Worm (Caenorhabditis elegans) whole organism, L4 larva: ENCODE results near the gene C53B4.3.
"Not testable (repeated sequence)": the region's sequence is repeated elsewhere in the genome, so short reads cannot be mapped to it uniquely, and the experiment has no call there.

ENCODE experiments used
- D1046.2 ChIP-seq: fragments of 200-800 bp; sonication (Bioruptor generic); IDR thresholded peaks from 2 replicates; pipeline ENCODE4 v1.3.6; 2022; ENCODE audit warnings: missing genetic modification characterization, missing compliant biosample characterization
- F26F4.8 ChIP-seq: fragments of 200-800 bp; sonication (Bioruptor generic); conservative IDR thresholded peaks from 2 replicates; pipeline ENCODE4 v1.3.6; 2022; ENCODE audit warnings: missing genetic modification characterization, missing compliant biosample characterization
- F37D6.2 ChIP-seq: sonication (generic microtip); optimal IDR thresholded peaks from 2 replicates; lab custom pipeline; 2016; ENCODE audit warnings: mild to moderate bottlenecking, missing genetic modification characterization, missing compliant biosample characterization
- Y105C5A.15 ChIP-seq: fragments of 200-800 bp; sonication (Bioruptor generic); IDR thresholded peaks from 2 replicates; pipeline ENCODE4 v1.3.6; 2022; ENCODE audit warnings: missing genetic modification characterization, missing compliant biosample characterization
- Y48G9A.11 ChIP-seq: fragments of 200-800 bp; sonication (Bioruptor generic); IDR thresholded peaks from 2 replicates; pipeline ENCODE4 v1.3.6; 2022; ENCODE audit warnings: missing genetic modification reagents, missing genetic modification characterization, missing compliant biosample characterization
- aha-1 ChIP-seq: fragments of 150-350 bp; peaks from one replicate; lab custom pipeline; 2014; ENCODE audit warnings: missing biosample characterization, missing genetic modification characterization
- aly-2 ChIP-seq: sonication (generic microtip); optimal IDR thresholded peaks from 2 replicates; lab custom pipeline; 2018; ENCODE audit warnings: missing biosample characterization, missing genetic modification characterization
- arid-1 ChIP-seq: fragments of 200-800 bp; sonication (Bioruptor generic); conservative IDR thresholded peaks from 2 replicates; pipeline ENCODE4 v1.3.6; 2022; ENCODE audit warnings: missing genetic modification reagents, missing genetic modification characterization, missing compliant biosample characterization
- attf-4 ChIP-seq: sonication (generic microtip); optimal IDR thresholded peaks from 3 replicates; lab custom pipeline; 2017; ENCODE audit warnings: missing biosample characterization, missing genetic modification characterization
- ceh-20 ChIP-seq: fragments of 200-800 bp; sonication (Bioruptor generic); IDR thresholded peaks from 2 replicates; pipeline ENCODE4 v1.3.6; 2022; ENCODE audit warnings: missing genetic modification reagents, missing genetic modification characterization, missing compliant biosample characterization
- ceh-32 ChIP-seq: sonication (generic microtip); optimal IDR thresholded peaks from 2 replicates; lab custom pipeline; 2016; ENCODE audit warnings: mild to moderate bottlenecking, missing genetic modification characterization, missing compliant biosample characterization; ENCODE audit not compliant: poor library complexity
- cey-2 ChIP-seq: sonication (generic microtip); optimal IDR thresholded peaks from 3 replicates; lab custom pipeline; 2017; ENCODE audit warnings: missing genetic modification characterization, mild to moderate bottlenecking, missing compliant biosample characterization, antibody characterized with exemption, borderline replicate concordance; ENCODE audit not compliant: insufficient read depth
- daf-16 ChIP-seq, 3 experiments: sonication (generic microtip); optimal IDR thresholded peaks; 2 replicates each; lab custom pipeline; 2016 to 2017; ENCODE audit warnings: missing genetic modification characterization in 3 of 3, missing genetic modification reagents in 3 of 3, mild to moderate bottlenecking in 2 of 3, missing compliant biosample characterization in 2 of 3, missing biosample characterization in 1 of 3, moderate library complexity in 1 of 3
- dmd-6 ChIP-seq: fragments of 200-800 bp; sonication (Bioruptor generic); IDR thresholded peaks from 2 replicates; pipeline ENCODE4 v1.3.6; 2022; ENCODE audit warnings: missing genetic modification reagents, missing genetic modification characterization, missing compliant biosample characterization
- dmd-8 ChIP-seq: fragments of 200-800 bp; sonication (Bioruptor generic); IDR thresholded peaks from 2 replicates; pipeline ENCODE4 v1.3.6; 2022; ENCODE audit warnings: missing genetic modification characterization, missing compliant biosample characterization
- dpl-1 ChIP-seq: fragments of 150-350 bp; optimal IDR thresholded peaks from 2 replicates; lab custom pipeline; 2014; ENCODE audit warnings: missing biosample characterization, missing genetic modification reagents, missing genetic modification characterization
- dve-1 ChIP-seq: sonication (generic microtip); optimal IDR thresholded peaks from 2 replicates; lab custom pipeline; 2017; ENCODE audit warnings: antibody characterized with exemption, mild to moderate bottlenecking, missing genetic modification characterization, missing compliant biosample characterization; ENCODE audit not compliant: insufficient read depth
- egl-27 ChIP-seq: sonication (generic microtip); optimal IDR thresholded peaks from 3 replicates; lab custom pipeline; 2017; ENCODE audit warnings: missing biosample characterization, missing genetic modification reagents, missing genetic modification characterization
- fkh-10 ChIP-seq: fragments of 150-350 bp; optimal IDR thresholded peaks from 2 replicates; lab custom pipeline; 2014; ENCODE audit warnings: missing biosample characterization, missing genetic modification reagents, missing genetic modification characterization
- fos-1 ChIP-seq: fragments of 150-350 bp; optimal IDR thresholded peaks from 2 replicates; lab custom pipeline; 2014; ENCODE audit warnings: missing biosample characterization, missing genetic modification characterization
- hlh-11 ChIP-seq: fragments of 200-800 bp; sonication (Bioruptor generic); optimal IDR thresholded peaks from 2 replicates; lab custom pipeline; 2018; ENCODE audit warnings: mild to moderate bottlenecking, missing genetic modification characterization, missing compliant biosample characterization
- hlh-30 ChIP-seq: sonication (generic microtip); optimal IDR thresholded peaks from 2 replicates; lab custom pipeline; 2017; ENCODE audit warnings: antibody characterized with exemption, mild to moderate bottlenecking, missing genetic modification characterization, missing compliant biosample characterization; ENCODE audit not compliant: insufficient read depth
- lim-7 ChIP-seq: fragments of 200-800 bp; sonication (Bioruptor generic); IDR thresholded peaks from 2 replicates; pipeline ENCODE4 v1.3.6; 2022; ENCODE audit warnings: missing genetic modification characterization, missing compliant biosample characterization
- lin-13 ChIP-seq: fragments of 150-350 bp; optimal IDR thresholded peaks from 2 replicates; lab custom pipeline; 2014; ENCODE audit warnings: missing biosample characterization, missing genetic modification reagents, missing genetic modification characterization
- lin-38 ChIP-seq: fragments of 200-800 bp; sonication (Bioruptor generic); IDR thresholded peaks from 2 replicates; pipeline ENCODE4 v1.3.6; 2022; ENCODE audit warnings: missing genetic modification reagents, missing genetic modification characterization, missing compliant biosample characterization
- madf-5 ChIP-seq, 2 experiments: fragments of 200-800 bp; sonication (Bioruptor generic); IDR thresholded peaks; 2 replicates each; pipeline ENCODE4 v1.3.6; 2022; ENCODE audit warnings: missing compliant biosample characterization in 2 of 2, missing genetic modification characterization in 2 of 2
- nhr-102 ChIP-seq: sonication (generic microtip); optimal IDR thresholded peaks from 2 replicates; lab custom pipeline; 2016; ENCODE audit warnings: mild to moderate bottlenecking, missing genetic modification characterization, moderate library complexity, missing compliant biosample characterization
- nhr-11 ChIP-seq: fragments of 150-350 bp; optimal IDR thresholded peaks from 2 replicates; lab custom pipeline; 2014; ENCODE audit warnings: missing biosample characterization, missing genetic modification characterization
- nhr-25 ChIP-seq: sonication (generic microtip); optimal IDR thresholded peaks from 2 replicates; lab custom pipeline; 2017; ENCODE audit warnings: missing genetic modification characterization, mild to moderate bottlenecking, missing compliant biosample characterization, antibody characterized with exemption, moderate library complexity, borderline replicate concordance; ENCODE audit not compliant: insufficient read depth
- nhr-41 ChIP-seq: fragments of 200-800 bp; sonication (Bioruptor generic); IDR thresholded peaks from 2 replicates; pipeline ENCODE4 v1.3.6; 2022; ENCODE audit warnings: missing genetic modification reagents, missing genetic modification characterization, missing compliant biosample characterization
- nhr-6 ChIP-seq: fragments of 150-350 bp; optimal IDR thresholded peaks from 2 replicates; lab custom pipeline; 2014; ENCODE audit warnings: missing biosample characterization, missing genetic modification characterization
- pha-4 ChIP-seq, 2 experiments: fragments of 150-350 bp in 1 of 2; fragments of 200-800 bp in 1 of 2; sonication (Bioruptor generic) in 1 of 2; IDR thresholded peaks in 1 of 2; optimal IDR thresholded peaks in 1 of 2; 2 replicates each; pipeline versions ENCODE4 v1.3.6 to Lab custom; 2014 to 2022; ENCODE audit warnings: missing genetic modification characterization in 2 of 2, missing genetic modification reagents in 2 of 2, missing biosample characterization in 1 of 2, missing compliant biosample characterization in 1 of 2
- php-3 ChIP-seq: fragments of 200-800 bp; sonication (Bioruptor generic); IDR thresholded peaks from 2 replicates; pipeline ENCODE4 v1.3.6; 2022; ENCODE audit warnings: missing genetic modification reagents, missing genetic modification characterization, missing compliant biosample characterization
- saeg-2 ChIP-seq: fragments of 200-800 bp; sonication (Bioruptor generic); IDR thresholded peaks from 2 replicates; pipeline ENCODE4 v1.3.6; 2022; ENCODE audit warnings: missing genetic modification reagents, missing genetic modification characterization, missing compliant biosample characterization
- snpc-1.2 ChIP-seq: fragments of 200-800 bp; sonication (Bioruptor generic); IDR thresholded peaks from 2 replicates; pipeline ENCODE4 v1.3.6; 2022; ENCODE audit warnings: missing genetic modification reagents, missing genetic modification characterization, missing compliant biosample characterization
- spr-1 ChIP-seq: sonication (generic microtip); optimal IDR thresholded peaks from 2 replicates; lab custom pipeline; 2016; ENCODE audit warnings: mild to moderate bottlenecking, missing genetic modification characterization, missing compliant biosample characterization
- spr-3 ChIP-seq: fragments of 200-800 bp; sonication (Bioruptor generic); optimal IDR thresholded peaks from 2 replicates; lab custom pipeline; 2018; ENCODE audit warnings: mild to moderate bottlenecking, missing genetic modification characterization, missing compliant biosample characterization
- tra-1 ChIP-seq: fragments of 200-800 bp; sonication (Bioruptor generic); IDR thresholded peaks from 2 replicates; pipeline ENCODE4 v1.3.6; 2022; ENCODE audit warnings: missing genetic modification reagents, missing genetic modification characterization, missing compliant biosample characterization
- vab-7 ChIP-seq: fragments of 200-800 bp; sonication (Bioruptor generic); IDR thresholded peaks from 2 replicates; pipeline ENCODE4 v1.3.6; 2022; ENCODE audit warnings: missing genetic modification reagents, missing genetic modification characterization, missing compliant biosample characterization
- ztf-11 ChIP-seq: fragments of 150-350 bp; optimal IDR thresholded peaks from 2 replicates; lab custom pipeline; 2014; ENCODE audit warnings: missing biosample characterization, missing genetic modification characterization

Gene C53B4.3

DNA sequence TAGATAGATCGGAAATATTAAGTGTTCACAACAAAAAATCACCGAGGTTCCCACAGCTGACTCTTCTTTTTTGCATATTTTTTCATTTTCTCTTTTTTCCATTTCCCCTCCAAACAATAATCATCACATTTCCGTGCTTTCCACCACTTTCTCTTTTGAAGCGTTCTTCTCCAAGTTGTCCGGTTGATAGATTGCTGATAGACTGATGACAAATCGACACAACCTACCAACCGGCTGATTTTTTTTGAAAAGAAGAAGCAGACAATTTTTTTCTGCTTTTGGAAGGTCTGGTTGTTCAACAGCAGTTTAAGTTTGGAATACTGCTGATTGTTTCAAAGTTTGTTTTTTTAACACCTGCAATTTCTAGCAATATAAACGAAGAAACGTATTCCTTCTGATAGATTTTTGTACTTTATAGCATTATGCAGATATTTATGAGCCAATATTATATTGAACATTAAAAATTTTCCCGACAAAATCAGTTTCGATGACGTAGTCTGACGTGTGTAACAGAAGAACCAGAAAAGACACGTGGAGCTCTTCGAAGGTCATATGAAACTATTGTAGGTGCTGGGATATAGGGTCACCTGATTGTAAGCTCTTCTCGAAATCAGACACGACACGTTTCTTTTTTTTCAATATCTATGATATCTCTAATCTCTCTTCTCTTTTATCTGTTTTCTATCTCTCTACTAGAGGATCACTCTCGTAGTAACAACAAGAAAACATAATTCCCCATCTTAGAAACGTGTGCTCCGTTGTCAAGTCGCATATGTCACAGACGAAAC is 1.2 kb upstream of the C53B4.3 start:
- TF ChIP-seq hlh-11: peak; percentile 25
- no peak for TF ChIP-seq nhr-102 (tag; lab: Kevin White, UChicago)
- TF ChIP-seq ztf-11 (tag; lab: Kevin White, UChicago): no peak
- TF ChIP-seq spr-3 (GFP tag; lab: Kevin White, UChicago): no peak
- TF ChIP-seq dve-1 (tag; lab: Kevin White, UChicago): no peak
- no peak for TF ChIP-seq dmd-6 (GFP tag; lab: Robert Waterston, UW)
- TF ChIP-seq nhr-11 (tag; lab: Kevin White, UChicago): peak; percentile 61
- TF ChIP-seq F37D6.2 (tag; lab: Kevin White, UChicago): no peak
- no peak for TF ChIP-seq egl-27 (tag; lab: Kevin White, UChicago)
- no peak for TF ChIP-seq cey-2 (tag; lab: Kevin White, UChicago)
- TF ChIP-seq aha-1 (tag; lab: Kevin White, UChicago): peak; percentile 58
- no peak for TF ChIP-seq spr-1 (tag; lab: Kevin White, UChicago)
- TF ChIP-seq hlh-30 (tag; lab: Kevin White, UChicago): peak; percentile 14
- TF ChIP-seq daf-16 (GFP tag; optimal IDR thresholded peaks at IDR 0.05; lab: Kevin White, UChicago): peak in 1 of 2 experiments; percentile 24
- no peak for TF ChIP-seq daf-16 (tag; optimal IDR thresholded peaks at IDR 0.05; lab: Kevin White, UChicago)

DNA sequence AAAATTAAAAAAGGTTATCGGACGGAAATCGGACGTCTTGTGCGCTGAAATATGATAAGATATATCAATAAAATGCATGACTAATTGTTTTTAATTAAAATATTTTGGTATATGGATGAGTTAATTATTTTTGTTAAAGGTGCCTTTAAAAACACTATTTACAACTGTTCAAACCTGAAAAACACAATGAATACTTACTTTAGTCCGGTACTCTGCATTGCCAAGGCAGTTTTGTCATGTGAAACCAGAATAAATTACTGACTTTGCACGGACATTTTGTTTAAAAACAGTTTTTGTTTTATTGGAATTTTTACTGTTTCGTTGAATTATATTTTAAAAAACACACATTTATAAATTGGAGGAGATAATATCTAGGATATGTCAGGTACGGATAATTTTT is 5.5 kb downstream of the C53B4.3 start, which contains the start of gene suex-2:
Gene suex-2 (plus strand): TSS at position 301 of the 400 bp plus-strand sequence.
- TF ChIP-seq aha-1 (tag; lab: Kevin White, UChicago): peak; percentile 8
- no peak for TF ChIP-seq ceh-32 (tag; lab: Kevin White, UChicago)

ce11 chrIV:8965883-8966282 is 7.6 kb downstream of the C53B4.3 start, which contains the start of gene C53B4.2:
C53B4.2 (plus strand) TSS chrIV:8966183.
- TF ChIP-seq cey-2 (tag; lab: Kevin White, UChicago) (no peak), attf-4 (tag; lab: Kevin White, UChicago) (no peak), D1046.2 (GFP tag; lab: Robert Waterston, UW) (no peak), saeg-2 (no peak), dpl-1 (no peak), nhr-25 (tag; lab: Kevin White, UChicago) (no peak), F26F4.8 (GFP tag; lab: Robert Waterston, UW) (no peak), dve-1 (tag; lab: Kevin White, UChicago) (no peak), fos-1 (no peak), php-3 (no peak), ceh-20 (GFP tag; lab: Robert Waterston, UW) (no peak), egl-27 (tag; lab: Kevin White, UChicago) (no peak), fkh-10 (GFP tag; lab: Kevin White, UChicago) (no peak), lim-7 (GFP tag; lab: Robert Waterston, UW) (no peak), nhr-41 (no peak), lin-13 (GFP tag; lab: Kevin White, UChicago) (no peak), nhr-6 (tag; lab: Kevin White, UChicago) (no peak), aly-2 (no peak)

DNA sequence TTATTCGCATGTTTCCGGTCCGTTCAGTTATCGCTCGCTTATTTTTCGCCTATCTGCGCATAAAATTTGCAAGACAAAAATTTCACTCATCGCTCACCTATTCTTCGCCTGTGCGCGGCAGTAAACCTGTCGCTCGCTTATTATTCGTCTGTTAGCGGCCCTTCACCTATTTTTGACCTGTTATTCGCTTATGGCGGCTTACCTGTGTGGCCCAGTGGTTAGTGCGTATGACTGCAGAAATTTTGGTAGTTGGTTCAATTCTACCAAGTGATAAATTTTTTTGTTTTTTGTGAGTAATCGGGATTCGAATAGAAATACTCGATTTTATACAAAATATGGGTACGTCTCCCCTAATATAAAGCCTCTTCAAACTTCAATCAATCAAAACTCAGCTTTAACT is 9.5 kb downstream of the C53B4.3 start:
- TF ChIP-seq lim-7 (GFP tag; lab: Robert Waterston, UW): peak; percentile 94
- peak; percentile 50; the same call in 1 of the 2 replicates for TF ChIP-seq vab-7 (GFP tag; lab: Robert Waterston, UW)
- peak; percentile 41; the same call in 1 of the 2 replicates for TF ChIP-seq pha-4 (GFP tag; IDR thresholded peaks at IDR 0.05; lab: Robert Waterston, UW)
- TF ChIP-seq pha-4 (tag; optimal IDR thresholded peaks at IDR 0.05; lab: Kevin White, UChicago): not testable (repeated sequence)
- 0 out of 2 replicates have a peak, but pooled peaks have one; percentile 64 for TF ChIP-seq dmd-8 (GFP tag; lab: Robert Waterston, UW)
- 0 out of 4 replicates have a peak, but pooled peaks of 1 of the 2 experiments have one; percentile 62 for TF ChIP-seq madf-5 (GFP tag; IDR thresholded peaks at IDR 0.05; lab: Robert Waterston, UW)
- TF ChIP-seq arid-1 (GFP tag; lab: Robert Waterston, UW): 0 out of 2 replicates have a peak, but pooled peaks have one; percentile 23
- peak; percentile 68; the same call in 1 of the 2 replicates for TF ChIP-seq D1046.2 (GFP tag; lab: Robert Waterston, UW)
- peak; percentile 62 for TF ChIP-seq nhr-41
- peak; percentile 81 for TF ChIP-seq snpc-1.2 (GFP tag; lab: Robert Waterston, UW)
- TF ChIP-seq Y48G9A.11 (GFP tag; lab: Robert Waterston, UW): peak; percentile 58; the same call in 1 of the 2 replicates
- TF ChIP-seq lin-38 (GFP tag; lab: Robert Waterston, UW): peak; percentile 65; the same call in 1 of the 2 replicates
- peak; percentile 49; the same call in 1 of the 2 replicates for TF ChIP-seq tra-1 (GFP tag; lab: Robert Waterston, UW)
- TF ChIP-seq php-3: 0 out of 2 replicates have a peak, but pooled peaks have one; percentile 28
- TF ChIP-seq Y105C5A.15 (GFP tag; lab: Robert Waterston, UW): peak; percentile 67; the same call in 1 of the 2 replicates
- TF ChIP-seq, all 104 proteins: peak for 14; not testable (repeated sequence) for 90
